Fruit fly (Drosophila melanogaster) Kc167 (cell line): Measurements from ENCODE around the gene tral.

Source experiments
- Myc ChIP-seq: fragments of >200 bp; optimal IDR thresholded peaks from 2 replicates; lab custom pipeline; 2017; ENCODE audit warnings: missing external identifiers
- Sin3A ChIP-seq: fragments of >200 bp; optimal IDR thresholded peaks from 2 replicates; lab custom pipeline; 2018; ENCODE audit warnings: missing external identifiers
- h ChIP-seq: fragments of >200 bp; optimal IDR thresholded peaks from 3 replicates; lab custom pipeline; 2018; ENCODE audit warnings: missing external identifiers
- insv ChIP-seq: fragments of >200 bp; optimal IDR thresholded peaks from 3 replicates; lab custom pipeline; 2018; ENCODE audit warnings: missing external identifiers
- psq ChIP-seq: fragments of >200 bp; optimal IDR thresholded peaks from 2 replicates; lab custom pipeline; 2017; ENCODE audit warnings: missing external identifiers
- ttk ChIP-seq: sonication (Bioruptor generic); optimal IDR thresholded peaks from 2 replicates; lab custom pipeline; 2017; ENCODE audit warnings: missing external identifiers

dm6 chr3L:12484948-12485347, 29.9 kb upstream of the tral start, which contains the start of gene CG10663:
- no peak for TF ChIP-seq Sin3A (lab: Kevin White, UChicago)
- no peak for TF ChIP-seq psq (lab: Kevin White, UChicago)
- no peak for TF ChIP-seq ttk
- TF ChIP-seq Myc (lab: Kevin White, UChicago) = no peak
- no peak for TF ChIP-seq insv (lab: Kevin White, UChicago)
- TF ChIP-seq h (lab: Kevin White, UChicago) = no peak
